Worm (Caenorhabditis elegans): ENCODE data around the gene srt-31.

- TF ChIP-seq nhr-90 (tag; optimal IDR thresholded peaks at IDR 0.05) (no peak), cebp-2 (GFP tag; IDR thresholded peaks at IDR 0.05) (no peak), snpc-1.1 (tag; optimal IDR thresholded peaks at IDR 0.05; ENCODE audit: insufficient read depth) (no peak)
Observed at ce11 chrV:501230-501629, 28.5 kb downstream of the srt-31 start, which contains the start of gene str-256.
